Fruit fly (Drosophila melanogaster): ENCODE results near the gene CHMP2B.

Gene CHMP2B

dm6 chr3L:5132966-5133365 lies 6.5 kb upstream of the CHMP2B start, which contains the start of gene CG15213:
Gene CG15213 (minus strand): TSS chr3L:5133220.
- TF ChIP-seq CG9705 (GFP tag; optimal IDR thresholded peaks at IDR 0.05) (no peak), Mio (GFP tag; optimal IDR thresholded peaks at IDR 0.05) (no peak), N (GFP tag; optimal IDR thresholded peaks at IDR 0.05) (no peak), CrebA (GFP tag; optimal IDR thresholded peaks at IDR 0.05; ENCODE audit: borderline replicate concordance) (no peak), sage (GFP tag; optimal IDR thresholded peaks at IDR 0.05) (no peak), sv (GFP tag; optimal IDR thresholded peaks at IDR 0.05) (no peak), CG32264 (GFP tag; optimal IDR thresholded peaks at IDR 0.05) (no peak), br (GFP tag; optimal IDR thresholded peaks at IDR 0.05) (no peak), Abd-B (GFP tag; optimal IDR thresholded peaks at IDR 0.05) (no peak)

DNA sequence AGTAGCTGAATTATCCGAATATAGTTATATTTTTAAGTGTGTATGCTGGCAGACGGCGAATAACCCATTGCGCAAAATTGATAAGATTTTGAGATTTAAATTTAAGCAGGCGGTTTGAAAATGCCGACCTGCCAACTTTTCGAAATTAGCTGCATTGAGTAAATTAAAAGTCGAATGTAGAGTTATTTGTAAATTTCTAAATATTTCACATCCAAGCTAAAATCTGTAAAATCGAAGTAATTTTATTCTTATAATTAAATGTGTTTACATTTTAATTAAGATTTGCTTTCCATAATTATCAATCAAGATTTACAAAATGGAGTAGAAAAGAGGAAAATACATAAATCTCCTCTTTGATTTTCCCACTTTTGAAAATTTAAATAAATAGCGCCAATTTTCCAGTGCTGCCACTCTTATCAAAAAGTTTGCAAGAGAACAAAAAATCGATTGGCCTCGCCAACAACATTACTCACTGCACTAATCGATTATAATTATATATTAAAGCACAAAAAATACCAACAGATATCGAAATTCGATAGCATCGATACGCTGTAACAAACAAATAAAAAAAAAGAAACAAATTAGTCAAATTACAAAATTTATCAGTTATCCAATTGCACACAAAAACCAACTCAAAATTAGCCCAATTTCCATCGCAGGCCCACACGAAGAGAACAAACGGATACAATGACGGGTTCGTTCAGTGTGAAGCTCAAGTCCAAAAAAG lies 5.6 kb upstream of the CHMP2B start, which contains the start of gene Yod1:
TSS of gene Yod1 (plus strand) at position 168 of the 727 bp plus-strand sequence.
- TF ChIP-seq sage (GFP tag; optimal IDR thresholded peaks at IDR 0.05) (peak; percentile 28), rgr (GFP tag; optimal IDR thresholded peaks at IDR 0.05) (no peak), Vsx2 (GFP tag; optimal IDR thresholded peaks at IDR 0.05; ENCODE audit: partially characterized antibody) (no peak), br (GFP tag; optimal IDR thresholded peaks at IDR 0.05) (no peak), Dif (GFP tag; optimal IDR thresholded peaks at IDR 0.05; ENCODE audit: partially characterized antibody) (no peak), GATAd (GFP tag; optimal IDR thresholded peaks at IDR 0.05) (no peak), Jra (GFP tag; optimal IDR thresholded peaks at IDR 0.05) (peak; percentile 0), Hr78 (GFP tag; optimal IDR thresholded peaks at IDR 0.05) (no peak), Rel (GFP tag; optimal IDR thresholded peaks at IDR 0.05) (no peak), Rel (tag; optimal IDR thresholded peaks at IDR 0.05) (no peak), dl (GFP tag; optimal IDR thresholded peaks at IDR 0.05; ENCODE audit: insufficient read depth in 1 of 2, partially characterized antibody in 2 of 2) (no peak), h (GFP tag; optimal IDR thresholded peaks at IDR 0.05) (no peak), Hr83 (GFP tag; optimal IDR thresholded peaks at IDR 0.05; ENCODE audit: poor library complexity, severe bottlenecking) (no peak), brk (GFP tag; optimal IDR thresholded peaks at IDR 0.05) (no peak), Myc (optimal IDR thresholded peaks at IDR 0.05) (no peak), psq (GFP tag; optimal IDR thresholded peaks at IDR 0.05) (no peak), fru (GFP tag; optimal IDR thresholded peaks at IDR 0.05) (peak; percentile 1)

dm6 chr3L:5136123-5136522 lies 3.3 kb upstream of the CHMP2B start, which contains the start of the genes CG10674 and CG4611:
Gene CG10674 (minus strand): TSS chr3L:5136292.
Gene CG4611 (plus strand): TSS chr3L:5136376.
- TF ChIP-seq foxo (GFP tag; optimal IDR thresholded peaks at IDR 0.05) (no peak), h (GFP tag; optimal IDR thresholded peaks at IDR 0.05) (no peak), Myc (optimal IDR thresholded peaks at IDR 0.05) (peak; percentile 20), brk (GFP tag; optimal IDR thresholded peaks at IDR 0.05) (no peak), fru (GFP tag; optimal IDR thresholded peaks at IDR 0.05) (no peak), dmrt93B (GFP tag; optimal IDR thresholded peaks at IDR 0.05) (no peak), Hnf4 (GFP tag; optimal IDR thresholded peaks at IDR 0.05) (peak; percentile 13), Hr83 (GFP tag; optimal IDR thresholded peaks at IDR 0.05; ENCODE audit: poor library complexity, severe bottlenecking) (peak; percentile 35)

- no peak for TF ChIP-seq Hr83 (GFP tag; optimal IDR thresholded peaks at IDR 0.05; ENCODE audit: poor library complexity, severe bottlenecking)
- peak; percentile 22 for TF ChIP-seq Myc (optimal IDR thresholded peaks at IDR 0.05)
Measured at dm6 chr3L:5141380-5142101, 2.1 kb downstream of the CHMP2B start, which contains the start of the genes Dhrs4 and Gdap1. Gene Dhrs4 (minus strand): TSS chr3L:5141646. Gene Gdap1 (plus strand): TSS chr3L:5141953.

DNA sequence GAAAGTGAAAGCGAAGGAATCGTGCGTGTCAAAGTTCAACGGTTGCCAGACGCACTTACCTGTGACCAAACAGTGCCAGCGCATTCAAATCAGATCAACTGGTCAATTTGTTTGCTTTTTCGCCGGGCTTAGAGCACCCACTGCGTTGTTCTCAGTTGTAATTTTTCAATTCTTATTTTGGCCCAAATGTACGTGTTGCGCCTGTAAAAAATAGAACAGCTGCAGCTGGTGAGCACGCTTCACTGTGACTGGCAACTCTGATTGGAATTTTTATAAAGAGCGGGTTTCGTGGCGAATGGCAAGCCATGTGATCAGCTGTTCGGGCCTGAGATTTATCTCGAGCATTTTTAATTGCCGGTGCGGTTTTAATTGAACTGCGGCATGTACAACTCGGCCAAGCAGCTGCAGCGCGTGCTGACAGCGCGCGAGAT lies 6.4 kb downstream of the CHMP2B start, which contains the start of the genes Fitm and AlaRS-m:
TSS of gene Fitm (minus strand) at position 250 of the 431 bp plus-strand sequence.
TSS of gene AlaRS-m (plus strand) at position 285 of the 431 bp plus-strand sequence.
- no peak for TF ChIP-seq psq (GFP tag; optimal IDR thresholded peaks at IDR 0.05)
- no peak for TF ChIP-seq Rel (GFP tag; optimal IDR thresholded peaks at IDR 0.05)
- peak; percentile 32 for TF ChIP-seq Rel (tag; optimal IDR thresholded peaks at IDR 0.05)
- peak; percentile 58 for TF ChIP-seq Myc (optimal IDR thresholded peaks at IDR 0.05)

Measured in whole organism, wandering third instar larva.